Worm (Caenorhabditis elegans): ENCODE results near the gene F52E1.14.

- no peak for TF ChIP-seq nhr-11 (tag; optimal IDR thresholded peaks at IDR 0.05)
- TF ChIP-seq nhr-76 (tag; optimal IDR thresholded peaks at IDR 0.05) = no peak
- no peak for TF ChIP-seq rnt-1 (tag; optimal IDR thresholded peaks at IDR 0.05)
- no peak for TF ChIP-seq unc-98 (GFP tag; IDR thresholded peaks at IDR 0.05)
- TF ChIP-seq nhr-12 (tag; optimal IDR thresholded peaks at IDR 0.05) = no peak
- TF ChIP-seq lin-13 (GFP tag; optimal IDR thresholded peaks at IDR 0.05) = no peak
These were observed 3.3 kb downstream of the F52E1.14 start, which contains the start of gene gcy-7 for ce11 chrV:8387056-8387455.
